Worm (Caenorhabditis elegans): ENCODE data around the gene F52H2.1.

DNA sequence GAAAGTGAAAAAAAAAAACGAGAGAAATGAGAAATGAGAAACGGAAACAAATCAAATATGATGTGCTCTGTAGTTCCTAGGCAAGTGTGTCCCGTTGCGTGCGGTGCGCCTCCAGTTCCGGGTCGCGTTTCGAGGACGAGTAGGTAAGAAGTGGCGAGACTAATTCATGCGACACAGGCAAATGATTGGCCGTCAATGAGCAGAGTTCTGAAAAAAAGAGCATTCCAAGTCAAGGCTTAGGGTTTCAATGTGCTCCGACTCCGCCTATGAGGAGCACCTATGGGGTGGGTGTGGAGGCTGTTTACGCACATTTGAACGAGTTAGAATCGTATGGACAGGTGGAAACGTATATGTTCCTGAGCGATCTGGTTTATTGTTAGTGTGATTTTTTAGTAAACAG is 29.5 kb upstream of the F52H2.1 start:
- TF ChIP-seq ets-4 (GFP tag; optimal IDR thresholded peaks at IDR 0.05) (peak; percentile 82), ama-1 (optimal IDR thresholded peaks at IDR 0.05) (no peak), ama-1 (GFP tag; optimal IDR thresholded peaks at IDR 0.05) (no peak), sea-2 (GFP tag; IDR thresholded peaks at IDR 0.05) (no peak), Y53G8AR.9 (GFP tag; conservative IDR thresholded peaks at IDR 0.05) (no peak), ceh-79 (tag; optimal IDR thresholded peaks at IDR 0.05) (no peak), T07F8.4 (tag; optimal IDR thresholded peaks at IDR 0.05) (no peak), cebp-2 (GFP tag; IDR thresholded peaks at IDR 0.05) (no peak), unc-62 (GFP tag; optimal IDR thresholded peaks at IDR 0.05) (no peak), Y53F4B.3 (GFP tag; IDR thresholded peaks at IDR 0.05) (no peak), lsl-1 (GFP tag; optimal IDR thresholded peaks at IDR 0.05) (no peak), hrde-1 (tag; optimal IDR thresholded peaks at IDR 0.05; ENCODE audit: borderline replicate concordance) (no peak), tlf-1 (GFP tag; optimal IDR thresholded peaks at IDR 0.05) (no peak), ceh-40 (GFP tag; IDR thresholded peaks at IDR 0.05) (no peak), aptf-3 (GFP tag; IDR thresholded peaks at IDR 0.05) (no peak)
